Worm (Caenorhabditis elegans): Measurements from ENCODE around the gene str-135.

ce11 chrV:8230056-8230455, 50.6 kb downstream of the str-135 start:
- no peak for TF ChIP-seq ceh-79 (tag; optimal IDR thresholded peaks at IDR 0.05)
- TF ChIP-seq ekl-4 (GFP tag; IDR thresholded peaks at IDR 0.05), result no peak
- no peak for TF ChIP-seq attf-5 (GFP tag; optimal IDR thresholded peaks at IDR 0.05)
- 0 out of 2 replicates have a peak, but pooled peaks have one; percentile 46 for TF ChIP-seq ztf-25 (GFP tag; IDR thresholded peaks at IDR 0.05)

Measured in whole organism, young adult.